Worm (Caenorhabditis elegans) whole organism, mixed stage, embryonic: ENCODE measurements around the gene C29F3.7.

Source experiments
- M03D4.4 ChIP-seq: sonication (generic microtip); optimal IDR thresholded peaks from 2 replicates; lab custom pipeline; 2017; ENCODE audit warnings: mild to moderate bottlenecking, missing genetic modification characterization, missing compliant biosample characterization
- bed-3 ChIP-seq: fragments of 200-800 bp; sonication (Bioruptor generic); optimal IDR thresholded peaks from 3 replicates; lab custom pipeline; 2018; ENCODE audit warnings: mild to moderate bottlenecking, missing genetic modification characterization, moderate library complexity, missing compliant biosample characterization
- blmp-1 ChIP-seq: fragments of 150-350 bp; optimal IDR thresholded peaks from 2 replicates; lab custom pipeline; 2014; ENCODE audit warnings: missing biosample characterization, missing genetic modification characterization
- ceh-39 ChIP-seq: fragments of 150-350 bp; optimal IDR thresholded peaks from 2 replicates; lab custom pipeline; 2014; ENCODE audit warnings: missing biosample characterization, missing genetic modification characterization
- ceh-43 ChIP-seq: fragments of 200-800 bp; sonication (Bioruptor generic); optimal IDR thresholded peaks from 2 replicates; lab custom pipeline; 2018; ENCODE audit warnings: mild to moderate bottlenecking, missing genetic modification characterization, moderate library complexity, missing compliant biosample characterization
- ceh-83 ChIP-seq: fragments of 200-800 bp; sonication (Bioruptor generic); optimal IDR thresholded peaks from 2 replicates; lab custom pipeline; 2018; ENCODE audit warnings: mild to moderate bottlenecking, missing genetic modification characterization, missing compliant biosample characterization
- ces-1 ChIP-seq: fragments of 150-350 bp; optimal IDR thresholded peaks from 2 replicates; lab custom pipeline; 2014; ENCODE audit warnings: missing biosample characterization, missing genetic modification reagents, missing genetic modification characterization
- cnd-1 ChIP-seq: fragments of 200-800 bp; sonication (Bioruptor generic); optimal IDR thresholded peaks from 2 replicates; lab custom pipeline; 2018; ENCODE audit warnings: mild to moderate bottlenecking, missing genetic modification characterization, missing compliant biosample characterization
- drap-1 ChIP-seq: fragments of 200-800 bp; sonication (Bioruptor generic); optimal IDR thresholded peaks from 3 replicates; lab custom pipeline; 2018; ENCODE audit warnings: mild to moderate bottlenecking, missing genetic modification characterization, missing compliant biosample characterization
- elt-1 ChIP-seq: sonication (generic microtip); optimal IDR thresholded peaks from 2 replicates; lab custom pipeline; 2017; ENCODE audit warnings: missing genetic modification characterization, mild to moderate bottlenecking, missing compliant biosample characterization, antibody characterized with exemption, moderate library complexity, borderline replicate concordance; ENCODE audit not compliant: insufficient read depth
- elt-3 ChIP-seq: fragments of 150-350 bp; optimal IDR thresholded peaks from 2 replicates; lab custom pipeline; 2014; ENCODE audit warnings: missing biosample characterization, missing genetic modification characterization
- flh-1 ChIP-seq: fragments of 200-800 bp; sonication (Bioruptor generic); optimal IDR thresholded peaks from 2 replicates; lab custom pipeline; 2018; ENCODE audit warnings: mild to moderate bottlenecking, missing genetic modification characterization, moderate library complexity, missing compliant biosample characterization
- ham-2 ChIP-seq: fragments of 200-800 bp; sonication (Bioruptor generic); optimal IDR thresholded peaks from 2 replicates; lab custom pipeline; 2018; ENCODE audit warnings: mild to moderate bottlenecking, missing genetic modification characterization, missing compliant biosample characterization
- hlh-1 ChIP-seq: fragments of 150-350 bp; optimal IDR thresholded peaks from 2 replicates; lab custom pipeline; 2014; ENCODE audit warnings: missing biosample characterization, missing genetic modification reagents, missing genetic modification characterization
- lin-13 ChIP-seq: fragments of 150-350 bp; optimal IDR thresholded peaks from 2 replicates; lab custom pipeline; 2014; ENCODE audit warnings: missing biosample characterization, missing genetic modification characterization
- lin-32 ChIP-seq: fragments of 200-800 bp; sonication (Bioruptor generic); optimal IDR thresholded peaks from 2 replicates; lab custom pipeline; 2018; ENCODE audit warnings: mild to moderate bottlenecking, missing genetic modification characterization, missing compliant biosample characterization
- lsy-2 ChIP-seq: fragments of 150-350 bp; optimal IDR thresholded peaks from 2 replicates; lab custom pipeline; 2014; ENCODE audit warnings: missing biosample characterization, missing genetic modification characterization
- mab-5 ChIP-seq: fragments of 150-350 bp; optimal IDR thresholded peaks from 2 replicates; lab custom pipeline; 2014; ENCODE audit warnings: missing biosample characterization, missing genetic modification characterization
- mep-1 ChIP-seq: fragments of 150-350 bp; optimal IDR thresholded peaks from 2 replicates; lab custom pipeline; 2017; ENCODE audit warnings: missing biosample characterization, missing genetic modification reagents, missing genetic modification characterization, inconsistent platforms
- mls-2 ChIP-seq: sonication (generic microtip); optimal IDR thresholded peaks from 2 replicates; lab custom pipeline; 2016; ENCODE audit warnings: mild to moderate bottlenecking, missing genetic modification characterization, moderate library complexity, missing compliant biosample characterization
- nhr-12 ChIP-seq: fragments of 150-350 bp; optimal IDR thresholded peaks from 2 replicates; lab custom pipeline; 2014; ENCODE audit warnings: missing biosample characterization, missing genetic modification characterization
- nhr-237 ChIP-seq: fragments of 150-350 bp; optimal IDR thresholded peaks from 2 replicates; lab custom pipeline; 2014; ENCODE audit warnings: missing biosample characterization, missing genetic modification characterization
- nhr-28 ChIP-seq: fragments of 150-350 bp; optimal IDR thresholded peaks from 2 replicates; lab custom pipeline; 2014; ENCODE audit warnings: missing biosample characterization, missing genetic modification characterization
- nhr-76 ChIP-seq: sonication (generic microtip); optimal IDR thresholded peaks from 2 replicates; lab custom pipeline; 2017; ENCODE audit warnings: missing biosample characterization, missing genetic modification characterization
- pha-4 ChIP-seq: fragments of 150-350 bp; optimal IDR thresholded peaks from 2 replicates; lab custom pipeline; 2018; ENCODE audit warnings: missing biosample characterization, missing genetic modification reagents, missing genetic modification characterization
- sem-2 ChIP-seq: fragments of 200-800 bp; sonication (Bioruptor generic); optimal IDR thresholded peaks from 2 replicates; lab custom pipeline; 2018; ENCODE audit warnings: mild to moderate bottlenecking, missing genetic modification characterization, missing compliant biosample characterization
- snpc-4 ChIP-seq: fragments of 150-350 bp; optimal IDR thresholded peaks from 2 replicates; lab custom pipeline; 2014; ENCODE audit warnings: missing biosample characterization, missing genetic modification characterization
- sptf-1 ChIP-seq: sonication (generic microtip); optimal IDR thresholded peaks from 2 replicates; lab custom pipeline; 2017; ENCODE audit warnings: mild to moderate bottlenecking, missing genetic modification characterization, moderate library complexity, missing compliant biosample characterization
- tbx-8 ChIP-seq: fragments of 200-800 bp; sonication (Bioruptor generic); optimal IDR thresholded peaks from 2 replicates; lab custom pipeline; 2018; ENCODE audit warnings: mild to moderate bottlenecking, missing genetic modification characterization, moderate library complexity, missing compliant biosample characterization
- unc-120 ChIP-seq: sonication (generic microtip); optimal IDR thresholded peaks from 2 replicates; lab custom pipeline; 2017; ENCODE audit warnings: missing genetic modification characterization, missing compliant biosample characterization; ENCODE audit not compliant: poor library complexity, severe bottlenecking
- unc-39 ChIP-seq: fragments of 150-350 bp; optimal IDR thresholded peaks from 2 replicates; lab custom pipeline; 2014; ENCODE audit warnings: missing biosample characterization, missing genetic modification characterization
- unc-62 ChIP-seq: fragments of 150-350 bp; optimal IDR thresholded peaks from 2 replicates; lab custom pipeline; 2014; ENCODE audit warnings: missing biosample characterization, missing genetic modification reagents, missing genetic modification characterization
- zip-8 ChIP-seq: fragments of 150-350 bp; optimal IDR thresholded peaks from 2 replicates; lab custom pipeline; 2014; ENCODE audit warnings: missing biosample characterization, missing genetic modification characterization
- ztf-11 ChIP-seq: fragments of 150-350 bp; optimal IDR thresholded peaks from 2 replicates; lab custom pipeline; 2014; ENCODE audit warnings: missing biosample characterization, missing genetic modification characterization

C29F3.7 gene

ce11 chrV:15369707-15370106 lies 15.0 kb downstream of the C29F3.7 start, which contains the start of gene nhr-269:
Gene nhr-269 (minus strand): TSS chrV:15369807.
- TF ChIP-seq unc-39 (tag; lab: Kevin White, UChicago) (no peak), ceh-83 (GFP tag; lab: Kevin White, UChicago) (no peak)

- TF ChIP-seq tbx-8 = no peak
- TF ChIP-seq bed-3 = no peak
- TF ChIP-seq elt-3 = no peak
- TF ChIP-seq lsy-2 (tag; lab: Kevin White, UChicago) = no peak
- no peak for TF ChIP-seq unc-120 (tag; lab: Kevin White, UChicago)
- TF ChIP-seq lin-13 (tag; lab: Kevin White, UChicago) = no peak
- no peak for TF ChIP-seq hlh-1 (tag; lab: Kevin White, UChicago)
Measured at ce11 chrV:15376223-15376622, 21.5 kb downstream of the C29F3.7 start, which contains the start of gene srh-52. Gene srh-52 (minus strand): TSS chrV:15376323.

ce11 chrV:15377903-15378302 lies 23.2 kb downstream of the C29F3.7 start, which contains the start of gene srh-122:
Gene srh-122 (minus strand): TSS chrV:15378003.
- TF ChIP-seq snpc-4 (no peak), tbx-8 (no peak), zip-8 (tag; lab: Kevin White, UChicago) (no peak), sem-2 (no peak), bed-3 (no peak), unc-120 (tag; lab: Kevin White, UChicago) (no peak), M03D4.4 (tag; lab: Kevin White, UChicago) (no peak), unc-62 (GFP tag; lab: Kevin White, UChicago) (no peak), unc-39 (tag; lab: Kevin White, UChicago) (no peak), elt-3 (no peak), mep-1 (tag; lab: Kevin White, UChicago) (no peak)
- TF ChIP-seq, all 35 proteins: peak for 0

DNA sequence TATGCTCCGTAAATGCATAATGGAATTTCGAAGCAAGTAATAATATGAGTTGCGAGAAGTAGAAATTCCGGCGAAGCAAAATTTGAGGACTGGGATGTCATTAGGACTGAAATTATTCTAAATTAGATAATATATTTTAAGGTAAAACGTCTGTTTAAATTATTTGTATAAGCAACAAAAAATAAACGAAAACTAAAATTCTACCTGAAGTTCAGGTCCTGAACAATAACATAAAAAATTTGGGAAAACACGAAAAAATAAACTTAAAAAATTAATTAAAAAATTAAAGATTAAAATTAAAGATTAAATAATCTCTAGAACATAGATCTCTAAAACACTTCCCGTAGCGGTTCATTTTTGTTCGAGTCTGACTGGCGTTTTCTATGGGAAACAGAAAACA lies 25.1 kb downstream of the C29F3.7 start, which contains the start of gene srh-251:
srh-251 (minus strand) TSS at position 101 of the 400 bp plus-strand sequence.
- no peak for TF ChIP-seq sptf-1 (tag; lab: Kevin White, UChicago)
- TF ChIP-seq lsy-2 (tag; lab: Kevin White, UChicago) = no peak
- TF ChIP-seq snpc-4 = no peak
- no peak for TF ChIP-seq nhr-76 (tag; lab: Kevin White, UChicago)
- no peak for TF ChIP-seq mls-2 (tag; lab: Kevin White, UChicago)
- TF ChIP-seq pha-4 = no peak

DNA sequence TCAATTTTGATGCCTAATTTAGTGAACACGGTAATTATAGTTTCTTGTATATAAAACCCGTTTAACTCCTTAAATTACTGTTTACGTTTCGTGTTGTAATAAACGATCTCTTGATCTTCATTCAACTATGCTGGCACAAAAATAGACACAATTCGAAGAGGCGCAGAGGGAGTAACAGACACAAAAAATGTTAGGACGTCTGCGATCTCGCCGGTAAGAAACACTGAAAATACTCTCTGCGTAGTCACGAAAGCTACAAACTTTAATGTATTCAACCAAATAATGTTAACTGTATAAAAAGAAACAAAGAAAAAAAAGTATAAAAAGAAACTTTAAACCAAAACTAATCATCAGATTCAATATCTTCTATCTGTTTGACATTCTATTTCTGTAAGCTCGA lies 26.2 kb downstream of the C29F3.7 start, which contains the start of gene dhs-23:
dhs-23 (plus strand) TSS at position 363 of the 400 bp plus-strand sequence.
- TF ChIP-seq nhr-237 (tag; lab: Kevin White, UChicago) = no peak
- no peak for TF ChIP-seq ces-1
- no peak for TF ChIP-seq nhr-76 (tag; lab: Kevin White, UChicago)
- TF ChIP-seq unc-62 (GFP tag; lab: Kevin White, UChicago) = no peak
- no peak for TF ChIP-seq lin-32 (GFP tag; lab: Kevin White, UChicago)
- TF ChIP-seq ceh-43 (GFP tag; lab: Kevin White, UChicago) = no peak
- no peak for TF ChIP-seq lsy-2 (tag; lab: Kevin White, UChicago)
- TF ChIP-seq ham-2 = no peak
- no peak for TF ChIP-seq drap-1 (GFP tag; lab: Kevin White, UChicago)
- no peak for TF ChIP-seq nhr-28 (tag; lab: Kevin White, UChicago)
- TF ChIP-seq ceh-39 (tag; lab: Kevin White, UChicago) = no peak
- no peak for TF ChIP-seq mep-1 (tag; lab: Kevin White, UChicago)
- TF ChIP-seq tbx-8 = no peak
- no peak for TF ChIP-seq bed-3
- no peak for TF ChIP-seq ztf-11 (tag; lab: Kevin White, UChicago)

ce11 chrV:15383739-15384138 lies 29.0 kb downstream of the C29F3.7 start, which contains the start of gene str-88:
Gene str-88 (minus strand): TSS chrV:15383839.
- TF ChIP-seq lin-32 (GFP tag; lab: Kevin White, UChicago) = no peak
- TF ChIP-seq nhr-76 (tag; lab: Kevin White, UChicago) = no peak
- TF ChIP-seq sptf-1 (tag; lab: Kevin White, UChicago) = no peak
- no peak for TF ChIP-seq M03D4.4 (tag; lab: Kevin White, UChicago)
- no peak for TF ChIP-seq snpc-4
- no peak for TF ChIP-seq tbx-8
- TF ChIP-seq nhr-12 (tag; lab: Kevin White, UChicago) = no peak
- no peak for TF ChIP-seq mls-2 (tag; lab: Kevin White, UChicago)
- TF ChIP-seq pha-4 = no peak
- no peak for TF ChIP-seq flh-1
- TF ChIP-seq hlh-1 (tag; lab: Kevin White, UChicago) = no peak
- no peak for TF ChIP-seq mep-1 (tag; lab: Kevin White, UChicago)
- no peak for TF ChIP-seq blmp-1 (tag; lab: Kevin White, UChicago)
- no peak for TF ChIP-seq lin-13 (tag; lab: Kevin White, UChicago)
- no peak for TF ChIP-seq mab-5 (tag; lab: Kevin White, UChicago)
- TF ChIP-seq cnd-1 (tag; lab: Kevin White, UChicago) = no peak
- no peak for TF ChIP-seq ceh-43 (GFP tag; lab: Kevin White, UChicago)
- TF ChIP-seq elt-1 (tag; lab: Kevin White, UChicago) = no peak
- TF ChIP-seq ces-1 = no peak
- TF ChIP-seq lsy-2 (tag; lab: Kevin White, UChicago) = no peak
